Worm (Caenorhabditis elegans): ENCODE measurements around the gene clec-27.

ce11 chrV:16842941-16843340 lies 11.5 kb upstream of the clec-27 start, which contains the start of gene clec-25:
- TF ChIP-seq lir-3 (tag; optimal IDR thresholded peaks at IDR 0.05; ENCODE audit: poor library complexity) (no peak), fos-1 (tag; optimal IDR thresholded peaks at IDR 0.05) (no peak), ets-5 (GFP tag; IDR thresholded peaks at IDR 0.05) (no peak), egl-27 (tag; optimal IDR thresholded peaks at IDR 0.05) (no peak), hlh-4 (tag; optimal IDR thresholded peaks at IDR 0.05) (no peak), unc-86 (tag; optimal IDR thresholded peaks at IDR 0.05) (no peak), unc-30 (tag; optimal IDR thresholded peaks at IDR 0.05) (no peak), tlp-1 (tag; optimal IDR thresholded peaks at IDR 0.05) (no peak)
